Fruit fly (Drosophila melanogaster) whole organism, pupa: ENCODE measurements around the gene cd.
A peak's percentile ranks its signal among the peaks of the same experiment; 100 is the strongest.

Experiments
- CG12605 ChIP-seq: fragments of 200-800 bp; sonication (Bioruptor generic); IDR thresholded peaks from 2 replicates; pipeline ENCODE4 v1.3.6; 2022; ENCODE audit warnings: missing biosample characterization, missing genetic modification characterization
- CG4496 ChIP-seq: fragments of 200-800 bp; sonication (Bioruptor generic); IDR thresholded peaks from 3 replicates; pipeline ENCODE4 v1.3.6; 2022; ENCODE audit warnings: missing biosample characterization, missing genetic modification characterization
- Ets98B ChIP-seq: fragments of 200-800 bp; sonication (Bioruptor generic); IDR thresholded peaks from 2 replicates; pipeline ENCODE4 v1.3.6; 2022; ENCODE audit warnings: missing biosample characterization, missing genetic modification characterization
- Pif1B ChIP-seq: fragments of 200-800 bp; sonication (Bioruptor generic); optimal IDR thresholded peaks from 3 replicates; lab custom pipeline; 2016; ENCODE audit warnings: missing biosample characterization, missing genetic modification characterization

DNA sequence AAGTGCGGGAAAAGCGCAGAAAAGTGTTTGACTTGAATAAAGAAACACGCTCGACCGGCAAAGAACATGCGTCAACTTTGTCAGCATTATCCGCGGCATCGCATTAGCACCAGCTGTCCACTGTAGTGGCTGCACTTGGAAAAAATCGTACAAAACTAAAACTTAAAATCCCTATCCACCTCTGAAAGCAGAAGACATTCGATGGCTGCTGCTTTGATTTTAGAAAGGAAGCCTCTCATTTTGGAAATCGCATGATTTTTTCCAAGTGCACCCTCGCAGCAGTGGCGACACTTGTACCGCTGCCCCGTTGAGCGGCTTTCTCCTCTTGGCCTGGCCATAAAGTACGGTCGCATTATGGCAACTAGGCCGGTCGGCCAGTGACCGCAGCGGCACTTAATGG is 30.5 kb upstream of the cd start:
- TF ChIP-seq Pif1B (GFP tag; lab: Kevin White, UChicago) (peak; percentile 23), CG4496 (GFP tag; lab: Robert Waterston, UW) (peak; percentile 86), Ets98B (GFP tag; lab: Robert Waterston, UW) (peak; percentile 87), CG12605 (GFP tag; lab: Robert Waterston, UW) (peak; percentile 57)
